Worm (Caenorhabditis elegans) whole organism, late embryonic: Measurements from ENCODE around the gene R05A10.8.

ENCODE experiments used
- C08G9.2 ChIP-seq: sonication (generic microtip); optimal IDR thresholded peaks from 2 replicates; lab custom pipeline; 2016; ENCODE audit warnings: mild to moderate bottlenecking, missing genetic modification characterization, moderate library complexity, missing compliant biosample characterization
- C38D4.7 ChIP-seq: fragments of 200-800 bp; sonication (Bioruptor generic); optimal IDR thresholded peaks from 2 replicates; lab custom pipeline; 2018; ENCODE audit warnings: mild to moderate bottlenecking, missing genetic modification characterization, moderate library complexity, missing compliant biosample characterization
- F13H6.1 ChIP-seq: sonication (generic microtip); optimal IDR thresholded peaks from 2 replicates; lab custom pipeline; 2016; ENCODE audit warnings: missing genetic modification characterization, missing compliant biosample characterization
- K09A11.1 ChIP-seq: sonication (generic microtip); optimal IDR thresholded peaks from 2 replicates; lab custom pipeline; 2017; ENCODE audit warnings: antibody characterized with exemption, mild to moderate bottlenecking, missing genetic modification characterization, missing compliant biosample characterization; ENCODE audit not compliant: insufficient read depth
- T23F11.4 ChIP-seq: fragments of 200-800 bp; sonication (Bioruptor generic); optimal IDR thresholded peaks from 2 replicates; lab custom pipeline; 2018; ENCODE audit warnings: mild to moderate bottlenecking, missing genetic modification characterization, missing compliant biosample characterization
- Y22D7AL.16 ChIP-seq: sonication (generic microtip); optimal IDR thresholded peaks from 2 replicates; lab custom pipeline; 2016; ENCODE audit warnings: missing genetic modification characterization, missing compliant biosample characterization
- ahr-1 ChIP-seq: sonication (generic microtip); optimal IDR thresholded peaks from 2 replicates; lab custom pipeline; 2016; ENCODE audit warnings: missing genetic modification characterization, missing compliant biosample characterization
- ama-1 ChIP-seq: fragments of 150-350 bp; optimal IDR thresholded peaks from 2 replicates; lab custom pipeline; 2014
- ceh-14 ChIP-seq: sonication (generic microtip); optimal IDR thresholded peaks from 2 replicates; lab custom pipeline; 2016; ENCODE audit warnings: missing genotype, missing genetic modification characterization, missing compliant biosample characterization
- ceh-18 ChIP-seq: sonication (generic microtip); optimal IDR thresholded peaks from 2 replicates; lab custom pipeline; 2016; ENCODE audit warnings: missing genetic modification characterization, missing compliant biosample characterization
- ceh-19 ChIP-seq: fragments of 200-800 bp; sonication (Bioruptor generic); optimal IDR thresholded peaks from 2 replicates; lab custom pipeline; 2018; ENCODE audit warnings: mild to moderate bottlenecking, missing genetic modification characterization, missing compliant biosample characterization
- ceh-22 ChIP-seq: sonication (generic microtip); optimal IDR thresholded peaks from 2 replicates; lab custom pipeline; 2017; ENCODE audit warnings: missing biosample characterization, missing genetic modification characterization
- ceh-24 ChIP-seq: sonication (generic microtip); optimal IDR thresholded peaks from 2 replicates; lab custom pipeline; 2016; ENCODE audit warnings: mild to moderate bottlenecking, missing genetic modification characterization, missing compliant biosample characterization
- ceh-34 ChIP-seq: sonication (generic microtip); optimal IDR thresholded peaks from 2 replicates; lab custom pipeline; 2016; ENCODE audit warnings: mild to moderate bottlenecking, missing genetic modification characterization, missing compliant biosample characterization
- ceh-48 ChIP-seq: sonication (generic microtip); optimal IDR thresholded peaks from 2 replicates; lab custom pipeline; 2016; ENCODE audit warnings: missing genetic modification characterization, inconsistent platforms, missing compliant biosample characterization
- ceh-6 ChIP-seq: fragments of 200-800 bp; sonication (Bioruptor generic); optimal IDR thresholded peaks from 2 replicates; lab custom pipeline; 2018; ENCODE audit warnings: mild to moderate bottlenecking, missing genetic modification characterization, missing compliant biosample characterization
- ceh-9 ChIP-seq: sonication (generic microtip); optimal IDR thresholded peaks from 2 replicates; lab custom pipeline; 2016; ENCODE audit warnings: mild to moderate bottlenecking, missing genetic modification characterization, inconsistent platforms, missing compliant biosample characterization
- che-1 ChIP-seq: sonication (generic microtip); optimal IDR thresholded peaks from 2 replicates; lab custom pipeline; 2016; ENCODE audit warnings: mild to moderate bottlenecking, missing genetic modification characterization, missing compliant biosample characterization
- dmd-4 ChIP-seq: sonication (generic microtip); optimal IDR thresholded peaks from 2 replicates; lab custom pipeline; 2016; ENCODE audit warnings: borderline replicate concordance, missing genetic modification characterization, missing compliant biosample characterization
- dve-1 ChIP-seq: sonication (generic microtip); optimal IDR thresholded peaks from 2 replicates; lab custom pipeline; 2017; ENCODE audit warnings: antibody characterized with exemption, mild to moderate bottlenecking, missing genetic modification characterization, missing compliant biosample characterization
- elt-2 ChIP-seq: sonication (generic microtip); optimal IDR thresholded peaks from 2 replicates; lab custom pipeline; 2016; ENCODE audit warnings: missing genetic modification reagents, missing genetic modification characterization, missing compliant biosample characterization
- elt-4 ChIP-seq: sonication (generic microtip); optimal IDR thresholded peaks from 2 replicates; lab custom pipeline; 2016; ENCODE audit warnings: missing genetic modification characterization, missing compliant biosample characterization
- ets-4 ChIP-seq: sonication (generic microtip); optimal IDR thresholded peaks from 2 replicates; lab custom pipeline; 2016; ENCODE audit warnings: missing genetic modification characterization, missing compliant biosample characterization
- eyg-1 ChIP-seq: sonication (generic microtip); optimal IDR thresholded peaks from 2 replicates; lab custom pipeline; 2016; ENCODE audit warnings: missing genotype, missing genetic modification characterization, missing compliant biosample characterization
- fax-1 ChIP-seq: sonication (generic microtip); optimal IDR thresholded peaks from 2 replicates; lab custom pipeline; 2016; ENCODE audit warnings: missing genotype, missing genetic modification characterization, missing compliant biosample characterization
- fkh-10 ChIP-seq: fragments of 150-350 bp; optimal IDR thresholded peaks from 2 replicates; lab custom pipeline; 2014; ENCODE audit warnings: missing biosample characterization, missing genetic modification reagents, missing genetic modification characterization
- gmeb-2 ChIP-seq: sonication (generic microtip); optimal IDR thresholded peaks from 2 replicates; lab custom pipeline; 2016; ENCODE audit warnings: missing genetic modification characterization, inconsistent platforms, missing compliant biosample characterization
- hlh-13 ChIP-seq: fragments of 200-800 bp; sonication (Bioruptor generic); optimal IDR thresholded peaks from 2 replicates; lab custom pipeline; 2018; ENCODE audit warnings: mild to moderate bottlenecking, missing genetic modification characterization, missing compliant biosample characterization
- hlh-15 ChIP-seq: sonication (generic microtip); optimal IDR thresholded peaks from 2 replicates; lab custom pipeline; 2016; ENCODE audit warnings: missing genetic modification characterization, missing compliant biosample characterization
- hlh-30 ChIP-seq: sonication (generic microtip); optimal IDR thresholded peaks from 2 replicates; lab custom pipeline; 2017; ENCODE audit warnings: antibody characterized with exemption, missing genetic modification characterization, missing compliant biosample characterization; ENCODE audit not compliant: insufficient read depth
- lim-6 ChIP-seq: sonication (generic microtip); optimal IDR thresholded peaks from 2 replicates; lab custom pipeline; 2016; ENCODE audit warnings: missing genetic modification characterization, missing compliant biosample characterization
- lin-11 ChIP-seq: fragments of 200-800 bp; sonication (Bioruptor generic); optimal IDR thresholded peaks from 2 replicates; lab custom pipeline; 2018; ENCODE audit warnings: mild to moderate bottlenecking, missing genetic modification characterization, missing compliant biosample characterization
- mec-3 ChIP-seq: sonication (generic microtip); optimal IDR thresholded peaks from 2 replicates; lab custom pipeline; 2016; ENCODE audit warnings: borderline replicate concordance, missing genetic modification characterization, missing compliant biosample characterization
- nfya-1 ChIP-seq: sonication (generic microtip); optimal IDR thresholded peaks from 2 replicates; lab custom pipeline; 2017; ENCODE audit warnings: missing genetic modification characterization, mild to moderate bottlenecking, missing compliant biosample characterization, antibody characterized with exemption, moderate library complexity
- nhr-11 ChIP-seq: fragments of 150-350 bp; optimal IDR thresholded peaks from 2 replicates; lab custom pipeline; 2014; ENCODE audit warnings: missing biosample characterization, missing genetic modification characterization
- npax-4 ChIP-seq: sonication (generic microtip); optimal IDR thresholded peaks from 2 replicates; lab custom pipeline; 2016; ENCODE audit warnings: missing genetic modification characterization, missing compliant biosample characterization
- odd-2 ChIP-seq: sonication (generic microtip); optimal IDR thresholded peaks from 2 replicates; lab custom pipeline; 2017; ENCODE audit warnings: antibody characterized with exemption, mild to moderate bottlenecking, missing genetic modification characterization, missing compliant biosample characterization
- pag-3 ChIP-seq: sonication (generic microtip); optimal IDR thresholded peaks from 2 replicates; lab custom pipeline; 2016; ENCODE audit warnings: missing compliant biosample characterization, missing genetic modification characterization, borderline replicate concordance
- pat-9 ChIP-seq: fragments of 200-800 bp; sonication (Bioruptor generic); optimal IDR thresholded peaks from 2 replicates; lab custom pipeline; 2018; ENCODE audit warnings: mild to moderate bottlenecking, missing genetic modification characterization, moderate library complexity, missing compliant biosample characterization
- pha-2 ChIP-seq: sonication (generic microtip); optimal IDR thresholded peaks from 2 replicates; lab custom pipeline; 2017; ENCODE audit warnings: mild to moderate bottlenecking, missing genetic modification characterization, missing compliant biosample characterization
- pqm-1 ChIP-seq: sonication (generic microtip); optimal IDR thresholded peaks from 2 replicates; lab custom pipeline; 2016; ENCODE audit warnings: missing genetic modification characterization, missing compliant biosample characterization
- pros-1 ChIP-seq: fragments of 150-350 bp; optimal IDR thresholded peaks from 2 replicates; lab custom pipeline; 2014; ENCODE audit warnings: missing biosample characterization, missing genetic modification reagents, missing genetic modification characterization
- ref-2 ChIP-seq: sonication (generic microtip); optimal IDR thresholded peaks from 2 replicates; lab custom pipeline; 2016; ENCODE audit warnings: missing genetic modification characterization, missing compliant biosample characterization
- rnt-1 ChIP-seq: sonication (generic microtip); optimal IDR thresholded peaks from 2 replicates; lab custom pipeline; 2016; ENCODE audit warnings: missing genetic modification characterization, missing compliant biosample characterization
- sox-2 ChIP-seq: fragments of 200-800 bp; sonication (Bioruptor generic); IDR thresholded peaks from 2 replicates; pipeline ENCODE4 v1.3.6; 2022; ENCODE audit warnings: missing genetic modification reagents, missing genetic modification characterization, missing compliant biosample characterization
- syd-9 ChIP-seq: sonication (generic microtip); optimal IDR thresholded peaks from 2 replicates; lab custom pipeline; 2016; ENCODE audit warnings: mild to moderate bottlenecking, missing genetic modification characterization, moderate library complexity, missing compliant biosample characterization
- tbx-2 ChIP-seq: sonication (generic microtip); optimal IDR thresholded peaks from 2 replicates; lab custom pipeline; 2016; ENCODE audit warnings: missing genetic modification characterization, missing compliant biosample characterization
- ttx-3 ChIP-seq: sonication (generic microtip); optimal IDR thresholded peaks from 2 replicates; lab custom pipeline; 2016; ENCODE audit warnings: missing genetic modification reagents, missing genetic modification characterization, missing compliant biosample characterization
- unc-3 ChIP-seq, 2 experiments: fragments of 200-800 bp in 1 of 2; sonication (Bioruptor generic) in 1 of 2; sonication (generic microtip) in 1 of 2; conservative IDR thresholded peaks in 1 of 2; optimal IDR thresholded peaks in 1 of 2; 2 replicates each; pipeline versions ENCODE4 v1.3.6 to Lab custom; 2016 to 2022; ENCODE audit warnings: missing compliant biosample characterization in 2 of 2, missing genetic modification characterization in 2 of 2, missing genetic modification reagents in 1 of 2
- zip-5 ChIP-seq: sonication (generic microtip); optimal IDR thresholded peaks from 2 replicates; lab custom pipeline; 2016; ENCODE audit warnings: missing genetic modification characterization, missing compliant biosample characterization
- ztf-16 ChIP-seq: sonication (generic microtip); optimal IDR thresholded peaks from 2 replicates; lab custom pipeline; 2017; ENCODE audit warnings: missing genetic modification characterization, missing compliant biosample characterization

The R05A10.8 gene

ce11 chrIV:14127805-14128610 lies 30.0 kb downstream of the R05A10.8 start, which contains the start of gene H12I19.115:
Gene H12I19.115, minus strand, starts transcription at chrIV:14127855.
- no peak for TF ChIP-seq pat-9
- no peak for TF ChIP-seq fkh-10
- no peak for TF ChIP-seq C08G9.2 (tag; lab: Kevin White, UChicago)
- no peak for TF ChIP-seq lin-11 (tag; lab: Kevin White, UChicago)
- TF ChIP-seq ceh-18 (tag; lab: Kevin White, UChicago): peak; percentile 11
- TF ChIP-seq dmd-4 (tag; lab: Kevin White, UChicago): no peak
- no peak for TF ChIP-seq pqm-1 (tag; lab: Kevin White, UChicago)
- TF ChIP-seq T23F11.4 (GFP tag; lab: Kevin White, UChicago): no peak
- no peak for TF ChIP-seq ttx-3
- no peak for TF ChIP-seq nhr-11 (tag; lab: Kevin White, UChicago)
- no peak for TF ChIP-seq ztf-16 (tag; lab: Kevin White, UChicago)
- peak; percentile 4 for TF ChIP-seq syd-9 (tag; lab: Kevin White, UChicago)
- no peak for TF ChIP-seq ets-4 (tag; lab: Kevin White, UChicago)
- no peak for TF ChIP-seq ama-1 (lab: Kevin White, UChicago)
- no peak for TF ChIP-seq pag-3 (tag; lab: Kevin White, UChicago)
- no peak for TF ChIP-seq eyg-1 (tag; lab: Kevin White, UChicago)
- TF ChIP-seq ceh-34 (tag; lab: Kevin White, UChicago): no peak
- peak; percentile 97 for TF ChIP-seq elt-2 (tag; lab: Kevin White, UChicago)
- no peak for TF ChIP-seq ahr-1 (tag; lab: Kevin White, UChicago)
- no peak for TF ChIP-seq unc-3 (GFP tag; conservative IDR thresholded peaks at IDR 0.05; lab: Robert Waterston, UW)
- TF ChIP-seq unc-3 (tag; optimal IDR thresholded peaks at IDR 0.05; lab: Kevin White, UChicago): no peak
- no peak for TF ChIP-seq gmeb-2
- no peak for TF ChIP-seq ceh-19 (GFP tag; lab: Kevin White, UChicago)
- TF ChIP-seq che-1 (tag; lab: Kevin White, UChicago): peak; percentile 20
- no peak for TF ChIP-seq ceh-24
- no peak for TF ChIP-seq ceh-6
- TF ChIP-seq dve-1: no peak
- no peak for TF ChIP-seq elt-4 (tag; lab: Kevin White, UChicago)
- TF ChIP-seq lim-6 (tag; lab: Kevin White, UChicago): no peak
- no peak for TF ChIP-seq Y22D7AL.16
- no peak for TF ChIP-seq hlh-30
- TF ChIP-seq ceh-48 (tag; lab: Kevin White, UChicago): no peak
- no peak for TF ChIP-seq F13H6.1 (tag; lab: Kevin White, UChicago)
- TF ChIP-seq ceh-14 (tag; lab: Kevin White, UChicago): no peak
- peak; percentile 31 for TF ChIP-seq rnt-1 (tag; lab: Kevin White, UChicago)
- no peak for TF ChIP-seq hlh-13
- no peak for TF ChIP-seq hlh-15 (tag; lab: Kevin White, UChicago)
- TF ChIP-seq ceh-22 (tag; lab: Kevin White, UChicago): no peak
- TF ChIP-seq pha-2 (tag; lab: Kevin White, UChicago): no peak
- TF ChIP-seq npax-4 (tag; lab: Kevin White, UChicago): no peak
- TF ChIP-seq fax-1 (tag; lab: Kevin White, UChicago): no peak
- peak; percentile 39 for TF ChIP-seq tbx-2
- TF ChIP-seq ref-2 (tag; lab: Kevin White, UChicago): no peak
- TF ChIP-seq odd-2 (tag; lab: Kevin White, UChicago): no peak
- no peak for TF ChIP-seq C38D4.7 (GFP tag; lab: Kevin White, UChicago)
- TF ChIP-seq zip-5 (tag; lab: Kevin White, UChicago): no peak
- no peak for TF ChIP-seq K09A11.1 (tag; lab: Kevin White, UChicago)
- peak; percentile 63 for TF ChIP-seq nfya-1 (tag; lab: Kevin White, UChicago)
- TF ChIP-seq ceh-9 (tag; lab: Kevin White, UChicago): no peak
- no peak for TF ChIP-seq pros-1 (tag; lab: Kevin White, UChicago)
- TF ChIP-seq mec-3 (tag; lab: Kevin White, UChicago): no peak
- no peak for TF ChIP-seq sox-2
